Worm (Caenorhabditis elegans) whole organism, L4/young adult: ENCODE measurements around the gene otub-1.
"Not testable (repeated sequence)": the region's sequence is repeated elsewhere in the genome, so short reads cannot be mapped to it uniquely, and the experiment has no call there.

Source experiments
- W03F9.2 ChIP-seq: fragments of 150-350 bp; optimal IDR thresholded peaks from 2 replicates; lab custom pipeline; 2014; ENCODE audit warnings: missing biosample characterization, missing genetic modification characterization
- dao-5 ChIP-seq: sonication (generic microtip); optimal IDR thresholded peaks from 2 replicates; lab custom pipeline; 2016; ENCODE audit warnings: missing genotype, missing genetic modification characterization, moderate library complexity, missing compliant biosample characterization
- him-1 ChIP-seq: sonication (generic microtip); optimal IDR thresholded peaks from 2 replicates; lab custom pipeline; 2016; ENCODE audit warnings: missing genotype, missing genetic modification reagents, missing genetic modification characterization, missing compliant biosample characterization

The otub-1 gene

DNA sequence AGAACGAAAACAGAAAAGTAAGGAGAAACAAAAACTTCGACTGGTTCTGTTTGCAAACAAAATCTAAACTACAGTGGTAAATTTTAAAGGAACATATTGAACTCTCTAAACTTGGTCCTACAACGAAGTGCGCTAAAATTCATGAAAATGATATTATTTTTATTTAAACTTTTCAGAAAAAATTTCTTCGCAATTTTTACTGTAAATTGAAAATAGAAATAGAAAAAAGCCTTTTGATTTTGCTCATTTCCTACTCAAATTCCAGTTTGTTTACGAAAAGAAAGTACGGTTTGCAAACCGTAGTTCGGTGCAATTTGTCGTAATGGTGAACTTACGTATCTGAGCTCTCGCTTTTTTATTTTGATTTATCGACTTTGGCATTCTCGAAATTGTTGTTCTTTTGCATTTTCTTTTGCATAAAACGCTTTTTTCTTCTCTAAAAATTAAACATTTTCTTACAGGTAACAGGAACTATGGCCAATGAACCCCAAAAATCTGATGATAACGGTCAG is at the start of gene otub-1:
Gene otub-1 (plus strand): TSS at position 462 of the 512 bp plus-strand sequence.
- TF ChIP-seq W03F9.2 (no peak), him-1 (tag; lab: Kevin White, UChicago) (no peak), dao-5 (tag; lab: Kevin White, UChicago) (no peak)

DNA sequence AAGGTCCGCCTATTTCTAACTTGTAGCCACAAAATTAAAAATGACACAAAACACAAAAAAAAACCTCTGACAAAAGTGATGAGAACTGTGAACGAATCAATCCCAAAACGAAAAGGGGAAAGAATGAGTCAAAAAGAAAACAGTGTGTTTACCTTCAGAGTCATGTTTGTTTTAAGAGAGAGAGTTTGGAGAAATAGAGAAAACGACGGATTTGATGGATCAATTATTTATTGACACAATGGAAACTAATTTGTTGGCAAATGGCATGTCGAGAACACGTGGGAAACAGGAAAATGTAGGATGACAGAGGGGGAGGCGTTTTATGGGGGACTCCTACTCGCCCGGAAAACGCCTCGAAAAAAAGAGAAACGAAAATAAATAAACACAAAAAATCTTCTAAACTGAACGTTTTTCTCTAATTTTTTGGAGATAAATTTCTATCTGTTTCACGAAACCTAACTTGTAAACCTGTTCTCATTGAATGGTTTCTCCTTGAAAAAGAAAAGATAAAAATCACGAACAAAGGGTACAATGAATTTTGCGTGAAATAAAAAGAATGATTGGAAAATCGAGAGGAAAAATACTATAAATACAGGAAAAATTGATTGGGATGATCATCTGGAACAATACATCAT is 49.2 kb upstream of the otub-1 start:
- TF ChIP-seq dao-5 (tag; lab: Kevin White, UChicago): no peak

DNA sequence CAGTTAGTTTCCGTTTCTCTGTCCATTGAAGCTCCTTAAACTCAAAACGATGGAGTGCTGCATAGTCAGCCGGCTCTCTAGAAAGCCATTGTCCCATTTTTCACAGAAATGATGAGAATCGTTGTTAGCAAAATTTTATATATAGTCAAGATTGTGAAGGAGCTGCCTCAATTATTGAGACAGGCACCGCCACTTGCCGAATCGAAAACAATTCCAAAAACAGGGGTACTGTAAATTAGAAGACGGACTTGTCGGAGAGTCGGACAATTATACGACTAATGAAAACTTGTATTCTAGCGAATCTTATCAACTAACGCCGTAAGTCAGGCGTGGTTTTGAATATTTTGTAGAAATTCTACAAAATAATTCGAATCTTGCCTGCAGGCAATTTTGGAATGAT is 45.9 kb upstream of the otub-1 start, which contains the start of gene F14H8.2:
Gene F14H8.2 (minus strand): TSS at position 101 of the 400 bp plus-strand sequence.
- TF ChIP-seq dao-5 (tag; lab: Kevin White, UChicago) (no peak), him-1 (tag; lab: Kevin White, UChicago) (no peak), W03F9.2 (no peak)

DNA sequence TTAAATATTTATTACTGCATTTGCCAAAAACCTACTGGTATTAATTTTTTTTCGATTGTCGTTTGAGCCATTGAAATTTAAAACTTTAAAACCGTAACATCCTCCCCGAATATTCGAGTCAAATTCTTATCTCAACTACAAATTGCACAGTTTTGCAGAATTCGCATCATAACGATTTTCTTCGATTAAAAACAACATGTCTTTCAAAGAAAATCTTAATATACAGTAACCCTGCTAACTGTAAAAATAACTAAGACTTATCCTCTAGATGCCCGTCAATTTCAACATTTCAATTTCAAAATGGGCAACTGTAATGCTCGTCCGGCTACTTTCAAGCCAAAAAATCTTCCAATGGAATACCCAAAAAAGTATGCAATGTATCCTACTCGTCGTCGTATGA is 45.4 kb upstream of the otub-1 start, which contains the start of gene F14H8.5:
Gene F14H8.5 (plus strand): TSS at position 301 of the 400 bp plus-strand sequence.
- TF ChIP-seq dao-5 (tag; lab: Kevin White, UChicago): no peak
- no peak for TF ChIP-seq him-1 (tag; lab: Kevin White, UChicago)
- TF ChIP-seq W03F9.2: no peak

DNA sequence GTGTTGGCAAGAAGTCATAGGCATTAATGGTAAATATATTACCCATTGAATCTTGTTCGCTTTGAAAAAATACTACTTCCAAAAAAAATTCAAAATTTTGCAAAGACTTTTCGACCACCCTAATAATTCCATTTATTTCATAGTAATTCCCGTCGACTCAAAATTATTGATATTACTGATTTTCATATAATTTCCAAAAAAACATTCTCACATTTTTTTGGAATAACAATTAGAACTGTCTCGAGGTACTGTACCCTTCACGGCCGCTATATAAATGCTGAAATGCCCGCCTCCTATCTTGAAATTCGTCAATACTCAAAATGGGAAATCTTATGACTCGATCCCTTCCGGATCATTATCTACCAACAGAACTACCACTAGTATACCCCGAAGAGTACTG is 42.6 kb upstream of the otub-1 start, which contains the start of gene F14H8.4:
Gene F14H8.4 (plus strand): TSS at position 301 of the 400 bp plus-strand sequence.
- no peak for TF ChIP-seq him-1 (tag; lab: Kevin White, UChicago)
- no peak for TF ChIP-seq dao-5 (tag; lab: Kevin White, UChicago)
- TF ChIP-seq W03F9.2: no peak

DNA sequence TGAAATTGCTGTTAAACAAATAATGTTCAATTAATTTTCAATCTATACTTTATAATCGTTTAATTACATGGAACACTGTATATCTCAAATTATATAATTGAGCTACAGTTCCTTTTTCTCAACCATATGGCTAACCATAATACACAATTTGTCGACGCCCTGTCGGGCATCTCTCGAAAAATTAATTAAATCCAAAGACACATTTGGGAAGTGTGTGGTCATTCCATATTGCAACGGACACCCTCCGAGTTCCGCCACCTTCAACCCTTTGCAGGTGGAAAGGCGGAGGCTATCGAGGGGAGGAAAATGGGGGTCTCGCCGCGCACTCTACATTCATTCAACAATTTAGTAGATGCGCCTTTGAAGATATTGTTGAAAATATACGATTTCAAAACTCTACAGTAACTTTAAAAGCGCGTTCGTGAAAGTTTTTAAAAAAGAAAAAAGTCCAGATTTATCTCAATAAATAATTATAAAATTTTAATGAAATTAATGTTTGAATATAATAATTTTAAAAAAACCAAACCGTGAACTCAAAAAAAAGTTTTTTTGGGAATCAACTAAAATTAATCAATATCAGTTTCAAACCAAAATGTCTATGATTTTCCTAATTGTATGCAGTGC is 37.1 kb upstream of the otub-1 start, which contains the start of gene F14H8.8:
Gene F14H8.8 (plus strand): TSS at position 574 of the 624 bp plus-strand sequence.
- TF ChIP-seq W03F9.2 (no peak), dao-5 (tag; lab: Kevin White, UChicago) (no peak), him-1 (tag; lab: Kevin White, UChicago) (no peak)

DNA sequence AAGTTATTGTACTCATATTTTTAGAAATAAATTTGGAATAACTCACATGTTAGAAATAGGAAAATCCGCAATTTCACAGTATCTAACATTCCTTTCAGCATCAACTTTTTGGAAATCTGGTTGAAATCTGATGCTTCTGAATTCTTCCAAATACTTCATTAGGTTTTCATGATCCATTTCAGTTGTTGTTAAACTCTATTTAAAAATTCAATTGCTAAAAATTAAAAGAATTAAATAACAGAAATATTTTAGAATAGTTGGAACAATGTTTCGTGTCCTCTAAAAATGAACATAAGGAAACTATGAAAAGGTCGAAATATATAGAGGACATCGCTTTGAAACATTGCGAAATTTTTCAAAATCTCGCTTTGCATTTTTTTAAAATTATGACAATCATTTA is 34.7 kb upstream of the otub-1 start, which contains the start of gene cng-1:
Gene cng-1 (minus strand): TSS at position 101 of the 400 bp plus-strand sequence.
- not testable (repeated sequence) for TF ChIP-seq dao-5 (tag; lab: Kevin White, UChicago); him-1 (tag; lab: Kevin White, UChicago); W03F9.2

DNA sequence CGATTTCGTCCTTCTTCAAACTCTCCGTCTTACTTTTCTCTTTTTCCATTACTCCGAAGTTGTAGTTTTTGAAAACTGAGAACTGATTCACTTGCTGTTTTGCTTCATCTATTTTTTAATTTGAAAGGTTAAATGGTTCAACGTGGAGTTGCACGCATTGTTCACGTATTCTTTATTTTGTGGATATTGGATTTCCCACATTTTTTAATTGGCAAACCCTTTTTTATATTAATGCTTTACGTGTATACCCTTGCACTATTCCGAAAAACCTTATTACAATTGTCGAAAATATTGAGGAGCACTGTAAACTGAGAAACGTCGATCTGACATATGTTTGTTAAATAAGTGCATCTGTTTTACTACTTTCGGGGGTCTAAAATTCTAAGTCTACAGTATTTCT is 29.3 kb upstream of the otub-1 start, which contains the start of gene melo-3:
Gene melo-3 (minus strand): TSS at position 101 of the 400 bp plus-strand sequence.
- not testable (repeated sequence) for TF ChIP-seq dao-5 (tag; lab: Kevin White, UChicago); him-1 (tag; lab: Kevin White, UChicago); W03F9.2

DNA sequence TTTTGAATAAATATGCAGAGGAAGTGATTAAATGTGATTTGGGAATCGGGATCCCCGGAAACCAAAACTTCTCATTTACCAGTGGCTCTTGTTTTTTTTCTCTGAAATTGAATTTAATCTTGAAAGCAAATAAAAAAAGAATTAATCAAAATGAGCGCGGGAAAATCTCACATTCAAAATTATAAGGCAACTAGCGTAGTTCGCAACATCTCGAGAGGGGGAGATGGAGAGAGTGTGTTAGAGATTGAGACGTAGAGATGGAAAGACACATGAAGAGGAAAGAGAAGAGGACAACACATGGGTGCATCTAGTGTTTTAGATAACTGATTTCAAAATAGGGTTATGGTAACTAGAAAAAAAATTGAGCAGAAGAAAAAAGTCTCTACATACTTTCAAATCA is 18.0 kb upstream of the otub-1 start, which contains the start of gene sdc-3:
Gene sdc-3 (minus strand): TSS at position 101 of the 400 bp plus-strand sequence.
- TF ChIP-seq him-1 (tag; lab: Kevin White, UChicago) (no peak), dao-5 (tag; lab: Kevin White, UChicago) (no peak), W03F9.2 (no peak)

DNA sequence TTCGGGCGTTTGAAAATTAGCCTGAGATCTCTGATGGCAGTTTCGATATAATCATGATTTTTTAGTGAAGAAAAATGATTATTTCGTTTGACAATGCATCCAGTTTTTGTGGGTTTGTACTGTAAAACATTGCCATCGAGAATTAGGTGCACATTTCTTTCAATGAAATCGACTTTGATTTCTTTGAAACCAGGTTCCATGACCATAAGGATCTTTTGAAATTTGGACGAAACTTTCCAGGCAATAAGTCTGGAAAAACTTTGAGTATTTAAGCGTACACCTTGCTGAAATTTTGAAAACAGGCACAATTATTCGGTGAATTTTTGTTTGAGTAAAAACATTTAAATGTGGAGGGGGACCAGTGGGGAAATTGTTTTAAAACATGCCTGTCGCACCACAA is 14.4 kb upstream of the otub-1 start:
- TF ChIP-seq him-1 (tag; lab: Kevin White, UChicago) (no peak), W03F9.2 (no peak), dao-5 (tag; lab: Kevin White, UChicago) (no peak)

DNA sequence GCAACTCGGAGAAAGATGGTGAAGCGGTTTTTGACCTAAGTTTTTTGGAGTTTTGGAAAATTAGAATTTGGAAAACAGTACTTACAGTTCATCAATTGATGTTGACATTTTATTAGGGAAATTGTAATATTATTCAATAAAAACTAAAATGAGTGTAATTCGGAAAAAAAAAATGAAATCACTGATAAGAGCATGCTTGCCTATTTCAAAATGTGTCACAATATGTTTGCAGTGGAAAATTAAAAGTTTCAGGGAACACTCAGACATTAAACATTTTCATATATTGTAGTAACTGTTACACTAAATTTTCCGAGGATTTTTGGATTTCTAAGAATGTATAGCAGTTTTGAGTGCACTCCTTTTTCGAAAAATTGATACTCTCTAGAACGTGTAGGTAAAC is 13.7 kb upstream of the otub-1 start, which contains the start of the genes fbxa-82 and C25D7.5:
Gene fbxa-82 (minus strand): TSS at position 163 of the 400 bp plus-strand sequence.
Gene C25D7.5 (plus strand): TSS at position 283 of the 400 bp plus-strand sequence.
- no peak for TF ChIP-seq W03F9.2
- TF ChIP-seq dao-5 (tag; lab: Kevin White, UChicago): no peak
- no peak for TF ChIP-seq him-1 (tag; lab: Kevin White, UChicago)

DNA sequence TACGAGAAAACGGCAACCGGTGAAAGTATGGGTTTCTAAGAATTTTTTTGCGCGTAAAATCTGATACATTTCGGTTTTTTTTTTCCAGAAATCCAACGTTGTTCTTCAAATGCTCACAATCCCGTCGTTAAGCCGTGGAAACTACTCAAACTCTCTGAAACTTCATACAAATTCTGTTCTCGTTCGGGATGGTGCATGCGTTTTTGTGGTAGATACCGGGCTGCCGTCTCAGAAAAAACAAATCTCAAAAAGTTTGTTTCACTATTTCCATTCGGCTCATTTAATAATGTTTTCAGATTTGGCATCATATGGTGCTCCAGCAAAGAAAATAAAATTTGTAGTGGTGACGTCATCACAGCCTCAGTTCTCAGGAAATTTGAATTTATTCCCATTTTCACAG is 11.4 kb upstream of the otub-1 start:
- TF ChIP-seq him-1 (tag; lab: Kevin White, UChicago): no peak
- no peak for TF ChIP-seq W03F9.2
- TF ChIP-seq dao-5 (tag; lab: Kevin White, UChicago): no peak

DNA sequence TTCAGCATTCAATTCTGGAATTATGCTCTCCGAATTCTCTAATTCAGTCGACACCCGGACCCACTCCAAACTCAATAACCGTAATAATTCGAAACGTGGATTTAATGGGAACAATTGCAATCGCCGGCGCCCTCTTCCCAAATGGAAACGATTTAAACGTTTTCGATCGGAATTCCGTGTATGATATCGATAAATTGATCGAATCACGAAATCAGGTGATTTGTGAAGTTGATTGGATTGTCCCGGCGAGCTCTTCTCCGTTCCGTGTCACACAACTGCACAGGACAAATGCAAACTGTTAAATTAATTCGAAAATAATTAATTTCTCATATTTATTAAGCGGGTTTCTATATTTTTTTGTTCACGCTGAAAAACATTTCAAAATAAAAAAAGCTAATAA is 10.2 kb upstream of the otub-1 start, which contains the start of gene C25D7.16:
Gene C25D7.16 (plus strand): TSS at position 301 of the 400 bp plus-strand sequence.
- no peak for TF ChIP-seq dao-5 (tag; lab: Kevin White, UChicago)
- no peak for TF ChIP-seq him-1 (tag; lab: Kevin White, UChicago)
- no peak for TF ChIP-seq W03F9.2
